Worm (Caenorhabditis elegans) whole organism, L1 larva: ENCODE data around the gene Y62H9A.15.

ENCODE experiments used
- C04F5.9 ChIP-seq: sonication (generic microtip); optimal IDR thresholded peaks from 2 replicates; lab custom pipeline; 2016; ENCODE audit warnings: missing genetic modification characterization, missing compliant biosample characterization
- C16A3.4 ChIP-seq: fragments of 150-350 bp; optimal IDR thresholded peaks from 2 replicates; lab custom pipeline; 2014; ENCODE audit warnings: missing biosample characterization, missing genetic modification characterization
- C34B4.2 ChIP-seq: sonication (generic microtip); optimal IDR thresholded peaks from 2 replicates; lab custom pipeline; 2017; ENCODE audit warnings: mild to moderate bottlenecking, missing genetic modification characterization, missing compliant biosample characterization
- F16B12.6 ChIP-seq: fragments of 150-350 bp; optimal IDR thresholded peaks from 2 replicates; lab custom pipeline; 2014; ENCODE audit warnings: missing biosample characterization, missing genetic modification characterization
- Y116A8C.19 ChIP-seq: sonication (generic microtip); optimal IDR thresholded peaks from 2 replicates; lab custom pipeline; 2016; ENCODE audit warnings: missing compliant biosample characterization, missing genetic modification characterization, borderline replicate concordance
- aha-1 ChIP-seq: fragments of 150-350 bp; optimal IDR thresholded peaks from 2 replicates; lab custom pipeline; 2014; ENCODE audit warnings: missing biosample characterization, missing genetic modification characterization
- aly-2 ChIP-seq: fragments of 150-350 bp; optimal IDR thresholded peaks from 2 replicates; lab custom pipeline; 2014; ENCODE audit warnings: missing biosample characterization, missing genetic modification characterization
- ceh-8 ChIP-seq: fragments of 200-800 bp; sonication (Bioruptor generic); optimal IDR thresholded peaks from 2 replicates; lab custom pipeline; 2018; ENCODE audit warnings: mild to moderate bottlenecking, missing genetic modification characterization, moderate library complexity, missing compliant biosample characterization
- ces-1 ChIP-seq: fragments of 150-350 bp; optimal IDR thresholded peaks from 2 replicates; lab custom pipeline; 2014; ENCODE audit warnings: missing biosample characterization, missing genetic modification reagents, missing genetic modification characterization
- dpl-1 ChIP-seq, 3 experiments: fragments of 150-350 bp in 2 of 3; sonication (generic microtip) in 1 of 3; optimal IDR thresholded peaks; 2 replicates each; lab custom pipeline; 2014 to 2017; ENCODE audit warnings: missing biosample characterization in 3 of 3, missing genetic modification characterization in 3 of 3, missing genetic modification reagents in 3 of 3
- dsc-1 ChIP-seq: sonication (generic microtip); optimal IDR thresholded peaks from 2 replicates; lab custom pipeline; 2016; ENCODE audit warnings: mild to moderate bottlenecking, missing genetic modification characterization, missing compliant biosample characterization
- efl-1 ChIP-seq, 4 experiments: fragments of 150-350 bp; optimal IDR thresholded peaks in 3 of 4; peaks in 1 of 4; 1 replicate in 1 of 4; 2 replicates in 3 of 4; lab custom pipeline; 2014; ENCODE audit warnings: missing biosample characterization in 2 of 4, missing genetic modification characterization in 2 of 4, missing genetic modification reagents in 2 of 4
- efl-3 ChIP-seq: fragments of 200-800 bp; sonication (Bioruptor generic); optimal IDR thresholded peaks from 2 replicates; lab custom pipeline; 2018; ENCODE audit warnings: mild to moderate bottlenecking, missing genetic modification characterization, missing compliant biosample characterization
- elt-3 ChIP-seq, 6 experiments: fragments of 150-350 bp in 1 of 6; sonication (generic microtip); optimal IDR thresholded peaks; 2 replicates each; lab custom pipeline; 2017 to 2018; ENCODE audit warnings: missing biosample characterization in 6 of 6, missing genetic modification characterization in 6 of 6, inconsistent platforms in 1 of 6
- fkh-4 ChIP-seq: sonication (generic microtip); optimal IDR thresholded peaks from 2 replicates; lab custom pipeline; 2016; ENCODE audit warnings: missing compliant biosample characterization, missing genetic modification characterization, borderline replicate concordance
- grh-1 ChIP-seq: fragments of 200-800 bp; sonication (Bioruptor generic); IDR thresholded peaks from 2 replicates; pipeline ENCODE4 v1.3.6; 2022; ENCODE audit warnings: missing genetic modification reagents, missing genetic modification characterization, missing compliant biosample characterization
- hpl-2 ChIP-seq: fragments of 150-350 bp; optimal IDR thresholded peaks from 2 replicates; lab custom pipeline; 2014; ENCODE audit warnings: missing biosample characterization, missing genetic modification reagents, missing genetic modification characterization
- isw-1 ChIP-seq: fragments of 200-800 bp; sonication (Bioruptor generic); IDR thresholded peaks from 2 replicates; pipeline ENCODE4 v1.3.6; 2022; ENCODE audit warnings: missing genetic modification characterization, missing compliant biosample characterization
- jun-1 ChIP-seq: fragments of 150-350 bp; optimal IDR thresholded peaks from 2 replicates; lab custom pipeline; 2014; ENCODE audit warnings: missing biosample characterization, missing genetic modification reagents, missing genetic modification characterization
- lin-35 ChIP-seq, 2 experiments: fragments of 150-350 bp; optimal IDR thresholded peaks; 2 replicates each; lab custom pipeline; 2014; ENCODE audit warnings: missing biosample characterization in 2 of 2, missing genetic modification characterization in 2 of 2, missing genetic modification reagents in 2 of 2
- lir-3 ChIP-seq: sonication (generic microtip); optimal IDR thresholded peaks from 2 replicates; lab custom pipeline; 2016; ENCODE audit warnings: mild to moderate bottlenecking, missing genetic modification characterization, moderate library complexity, missing compliant biosample characterization; ENCODE audit not compliant: poor library complexity
- lsy-2 ChIP-seq, 2 experiments: fragments of 150-350 bp; optimal IDR thresholded peaks; 2 replicates each; lab custom pipeline; 2014; ENCODE audit warnings: missing biosample characterization in 2 of 2, missing genetic modification characterization in 2 of 2
- mab-9 ChIP-seq: fragments of 200-800 bp; sonication (Bioruptor generic); IDR thresholded peaks from 2 replicates; pipeline ENCODE4 v1.3.6; 2022; ENCODE audit warnings: missing genetic modification reagents, missing genetic modification characterization, missing compliant biosample characterization
- mef-2 ChIP-seq: fragments of 150-350 bp; optimal IDR thresholded peaks from 2 replicates; lab custom pipeline; 2014; ENCODE audit warnings: missing biosample characterization, missing genetic modification characterization
- mep-1 ChIP-seq: fragments of 150-350 bp; optimal IDR thresholded peaks from 2 replicates; lab custom pipeline; 2014; ENCODE audit warnings: missing biosample characterization, missing genetic modification characterization
- nhr-19 ChIP-seq: fragments of 200-800 bp; sonication (Bioruptor generic); conservative IDR thresholded peaks from 2 replicates; pipeline ENCODE4 v1.3.6; 2022; ENCODE audit warnings: missing genetic modification characterization, missing compliant biosample characterization
- nhr-20 ChIP-seq: sonication (generic microtip); optimal IDR thresholded peaks from 2 replicates; lab custom pipeline; 2016; ENCODE audit warnings: mild to moderate bottlenecking, missing genetic modification characterization, missing compliant biosample characterization
- nhr-237 ChIP-seq: fragments of 150-350 bp; optimal IDR thresholded peaks from 2 replicates; lab custom pipeline; 2014; ENCODE audit warnings: missing biosample characterization, missing genetic modification characterization
- nhr-28 ChIP-seq: fragments of 150-350 bp; optimal IDR thresholded peaks from 2 replicates; lab custom pipeline; 2014; ENCODE audit warnings: missing biosample characterization, missing genetic modification characterization
- nhr-47 ChIP-seq: sonication (generic microtip); optimal IDR thresholded peaks from 2 replicates; lab custom pipeline; 2016; ENCODE audit warnings: mild to moderate bottlenecking, missing genetic modification characterization, moderate library complexity, missing compliant biosample characterization
- nhr-71 ChIP-seq: sonication (generic microtip); optimal IDR thresholded peaks from 2 replicates; lab custom pipeline; 2016; ENCODE audit warnings: mild to moderate bottlenecking, missing genetic modification characterization, moderate library complexity, missing compliant biosample characterization
- nhr-77 ChIP-seq: fragments of 150-350 bp; optimal IDR thresholded peaks from 2 replicates; lab custom pipeline; 2014; ENCODE audit warnings: missing biosample characterization, missing genetic modification characterization
- nhr-84 ChIP-seq: sonication (generic microtip); optimal IDR thresholded peaks from 2 replicates; lab custom pipeline; 2017; ENCODE audit warnings: missing biosample characterization, missing genetic modification characterization
- nhr-85 ChIP-seq: sonication (generic microtip); peaks from one replicate; lab custom pipeline; 2016; ENCODE audit warnings: missing genetic modification characterization, inconsistent platforms, missing compliant biosample characterization
- pax-3 ChIP-seq: fragments of 200-800 bp; sonication (Bioruptor generic); optimal IDR thresholded peaks from 2 replicates; lab custom pipeline; 2018; ENCODE audit warnings: mild to moderate bottlenecking, missing genetic modification characterization, moderate library complexity, missing compliant biosample characterization
- pqm-1 ChIP-seq: sonication (generic microtip); optimal IDR thresholded peaks from 3 replicates; lab custom pipeline; 2017; ENCODE audit warnings: missing biosample characterization, missing genetic modification characterization
- rnt-1 ChIP-seq: sonication (generic microtip); optimal IDR thresholded peaks from 2 replicates; lab custom pipeline; 2016; ENCODE audit warnings: mild to moderate bottlenecking, missing genetic modification characterization, moderate library complexity, missing compliant biosample characterization
- snpc-4 ChIP-seq: fragments of 150-350 bp; optimal IDR thresholded peaks from 2 replicates; lab custom pipeline; 2014; ENCODE audit warnings: missing biosample characterization, missing genetic modification characterization
- snu-23 ChIP-seq: sonication (generic microtip); optimal IDR thresholded peaks from 2 replicates; lab custom pipeline; 2016; ENCODE audit warnings: missing genetic modification characterization, missing compliant biosample characterization
- tbx-2 ChIP-seq: sonication (generic microtip); optimal IDR thresholded peaks from 2 replicates; lab custom pipeline; 2016; ENCODE audit warnings: missing genetic modification characterization, missing compliant biosample characterization
- tlp-1 ChIP-seq: fragments of 150-350 bp; optimal IDR thresholded peaks from 2 replicates; lab custom pipeline; 2014; ENCODE audit warnings: missing biosample characterization, missing genetic modification characterization
- unc-130 ChIP-seq: fragments of 150-350 bp; optimal IDR thresholded peaks from 2 replicates; lab custom pipeline; 2017; ENCODE audit warnings: missing biosample characterization, missing genetic modification characterization, inconsistent platforms
- unc-30 ChIP-seq: sonication (generic microtip); optimal IDR thresholded peaks from 2 replicates; lab custom pipeline; 2017; ENCODE audit warnings: missing biosample characterization, missing genetic modification characterization
- unc-86 ChIP-seq: sonication (generic microtip); optimal IDR thresholded peaks from 2 replicates; lab custom pipeline; 2016; ENCODE audit warnings: missing genetic modification characterization, missing compliant biosample characterization
- unc-98 ChIP-seq: fragments of 200-800 bp; sonication (Bioruptor generic); IDR thresholded peaks from 2 replicates; pipeline ENCODE4 v1.3.6; 2022; ENCODE audit warnings: missing genetic modification characterization, missing compliant biosample characterization
- zag-1 ChIP-seq: fragments of 150-350 bp; optimal IDR thresholded peaks from 2 replicates; lab custom pipeline; 2014; ENCODE audit warnings: missing biosample characterization, missing genetic modification characterization
- zip-4 ChIP-seq: fragments of 200-800 bp; sonication (Bioruptor generic); optimal IDR thresholded peaks from 2 replicates; lab custom pipeline; 2018; ENCODE audit warnings: mild to moderate bottlenecking, missing genetic modification characterization, moderate library complexity, missing compliant biosample characterization
- ztf-11 ChIP-seq, 2 experiments: sonication (generic microtip); optimal IDR thresholded peaks; 2 replicates each; lab custom pipeline; 2016 to 2017; ENCODE audit warnings: missing genetic modification characterization in 2 of 2, missing biosample characterization in 1 of 2, missing compliant biosample characterization in 1 of 2
- ztf-4 ChIP-seq: fragments of 150-350 bp; optimal IDR thresholded peaks from 2 replicates; lab custom pipeline; 2014; ENCODE audit warnings: missing biosample characterization, missing genetic modification characterization

Y62H9A.15 gene

DNA sequence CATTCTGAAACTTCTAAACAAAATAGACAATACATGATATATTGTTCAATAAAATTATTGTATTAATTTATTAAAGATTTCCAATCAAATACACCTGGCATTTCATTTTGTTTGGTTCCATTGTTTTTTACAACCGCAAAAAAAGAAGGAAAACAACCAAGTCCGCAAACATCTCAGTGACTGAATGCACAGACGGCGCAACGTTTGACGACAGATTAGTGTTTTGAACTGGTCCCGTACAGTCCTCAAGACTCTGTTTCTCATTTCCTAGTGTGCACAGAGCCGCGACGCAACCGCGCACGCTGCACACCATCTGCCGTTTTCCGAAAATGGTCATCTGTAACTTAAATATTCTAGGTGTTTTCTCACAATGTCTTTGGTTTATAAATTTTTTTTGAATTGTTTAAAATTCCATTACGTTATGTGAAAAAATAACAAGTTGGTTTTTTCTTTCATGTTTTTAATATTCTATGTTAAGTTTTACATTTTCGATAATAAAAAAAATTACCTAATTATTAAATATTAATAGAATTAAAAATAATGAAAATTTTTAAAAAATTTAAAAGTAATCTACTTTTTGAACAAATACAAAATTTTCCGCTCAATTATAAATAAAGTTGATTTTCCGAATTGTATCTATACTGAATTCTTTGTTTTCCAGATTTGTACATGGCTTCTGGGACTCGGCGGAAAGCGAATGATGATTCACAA is 38.4 kb upstream of the Y62H9A.15 start, which contains the start of gene lsd-1 (continued):
- TF ChIP-seq nhr-237 (tag; lab: Kevin White, UChicago) (no peak), pax-3 (tag; lab: Kevin White, UChicago) (no peak), jun-1 (tag; lab: Kevin White, UChicago) (no peak), lin-35 (GFP tag; optimal IDR thresholded peaks at IDR 0.05; lab: Kevin White, UChicago) (peak; percentile 29 to 56), nhr-47 (tag; lab: Kevin White, UChicago) (peak; percentile 45), unc-30 (tag; lab: Kevin White, UChicago) (no peak), nhr-19 (GFP tag; lab: Robert Waterston, UW) (no peak), nhr-85 (tag; lab: Kevin White, UChicago) (peak; percentile 68), snpc-4 (tag; lab: Kevin White, UChicago) (no peak), ztf-4 (tag; lab: Kevin White, UChicago) (no peak), unc-130 (tag; lab: Kevin White, UChicago) (no peak), lir-3 (tag; lab: Kevin White, UChicago) (no peak), ceh-8 (GFP tag; lab: Kevin White, UChicago) (no peak), pqm-1 (no peak), ces-1 (no peak), dpl-1 (GFP tag; optimal IDR thresholded peaks at IDR 0.05; lab: Kevin White, UChicago) (peak in 2 of 3 experiments; percentile 28 to 32), nhr-77 (tag; lab: Kevin White, UChicago) (no peak), efl-3 (GFP tag; lab: Kevin White, UChicago) (no peak), nhr-71 (tag; lab: Kevin White, UChicago) (no peak), nhr-28 (tag; lab: Kevin White, UChicago) (no peak), zag-1 (tag; lab: Kevin White, UChicago) (no peak), rnt-1 (tag; lab: Kevin White, UChicago) (peak; percentile 60), mep-1 (no peak), hpl-2 (no peak), C16A3.4 (peak; percentile 28), isw-1 (GFP tag; lab: Robert Waterston, UW) (no peak), elt-3 (tag; optimal IDR thresholded peaks at IDR 0.05; lab: Kevin White, UChicago) (no peak), mef-2 (tag; lab: Kevin White, UChicago) (no peak), ztf-11 (tag; optimal IDR thresholded peaks at IDR 0.05; lab: Kevin White, UChicago) (no peak), grh-1 (no peak), nhr-84 (no peak), nhr-20 (tag; lab: Kevin White, UChicago) (no peak)

DNA sequence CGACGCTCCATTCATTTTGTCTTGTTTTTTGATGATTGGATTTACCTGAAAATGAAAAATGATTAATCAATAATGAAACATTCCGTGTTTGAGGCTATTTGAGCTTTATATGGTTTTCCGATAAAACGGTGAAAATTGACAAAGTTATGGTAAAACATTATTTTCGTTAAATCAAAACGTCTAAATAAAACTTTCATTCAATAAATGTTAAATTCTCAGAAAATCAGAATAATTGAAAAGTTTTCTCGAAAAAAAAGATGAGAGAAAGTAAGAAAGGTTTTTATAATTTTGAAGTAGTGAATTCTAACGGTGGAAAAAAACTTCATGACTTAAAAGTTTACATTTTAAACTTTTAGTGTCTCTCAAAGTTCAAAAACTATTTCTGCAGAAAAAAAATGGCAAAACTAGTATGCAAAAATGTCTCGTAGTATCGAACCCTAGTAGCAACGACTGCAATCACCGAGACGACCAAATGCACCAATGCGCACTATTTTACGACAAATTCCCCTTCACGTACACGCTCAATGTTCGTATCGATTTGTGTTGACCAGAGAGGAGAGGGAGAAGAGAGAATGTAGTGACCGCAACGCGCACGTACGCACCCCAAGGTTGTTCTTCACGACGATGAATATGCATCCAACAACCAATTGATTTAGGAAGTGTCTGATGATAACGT is 37.0 kb upstream of the Y62H9A.15 start, which contains the start of gene nfya-1:
nfya-1 (minus strand) TSS at position 51 of the 676 bp plus-strand sequence.
- no peak for TF ChIP-seq mef-2 (tag; lab: Kevin White, UChicago)
- no peak for TF ChIP-seq zip-4
- TF ChIP-seq mab-9 (GFP tag; lab: Robert Waterston, UW), result no peak
- peak; percentile 5 for TF ChIP-seq ceh-8 (GFP tag; lab: Kevin White, UChicago)
- TF ChIP-seq snpc-4 (tag; lab: Kevin White, UChicago), result no peak
- TF ChIP-seq dpl-1 (GFP tag; optimal IDR thresholded peaks at IDR 0.05; lab: Kevin White, UChicago), result peak in 2 of 3 experiments; percentile 9 to 31
- peak; percentile 84 for TF ChIP-seq mep-1
- TF ChIP-seq tbx-2, result peak; percentile 9
- TF ChIP-seq unc-130 (tag; lab: Kevin White, UChicago), result peak; percentile 63
- TF ChIP-seq C34B4.2 (tag; lab: Kevin White, UChicago), result no peak
- peak; percentile 73 for TF ChIP-seq snu-23
- TF ChIP-seq Y116A8C.19 (tag; lab: Kevin White, UChicago), result no peak
- TF ChIP-seq dsc-1, result peak; percentile 24
- TF ChIP-seq fkh-4 (tag; lab: Kevin White, UChicago), result no peak
- TF ChIP-seq unc-86 (tag; lab: Kevin White, UChicago), result peak; percentile 33
- no peak for TF ChIP-seq C04F5.9 (tag; lab: Kevin White, UChicago)
- peak; percentile 64 for TF ChIP-seq rnt-1 (tag; lab: Kevin White, UChicago)
- peak; percentile 91 for TF ChIP-seq F16B12.6 (tag; lab: Kevin White, UChicago)
- TF ChIP-seq lsy-2 (tag; optimal IDR thresholded peaks at IDR 0.05; lab: Kevin White, UChicago), result peak; percentile 33 to 68
- no peak for TF ChIP-seq tlp-1 (tag; lab: Kevin White, UChicago)
- no peak for TF ChIP-seq unc-98 (GFP tag; lab: Robert Waterston, UW)
- TF ChIP-seq efl-1 (optimal IDR thresholded peaks at IDR 0.05; lab: Kevin White, UChicago), result peak; percentile 25 to 34
- peak in 1 of 2 experiments; percentile 90 for TF ChIP-seq efl-1 (GFP tag; optimal IDR thresholded peaks at IDR 0.05 in 1 of 2; lab: Kevin White, UChicago)
- TF ChIP-seq aly-2 (tag; lab: Kevin White, UChicago), result no peak
- TF ChIP-seq grh-1, result no peak
- TF ChIP-seq aha-1 (tag; lab: Kevin White, UChicago), result no peak
